Worm (Caenorhabditis elegans) whole organism, mixed stage, embryonic: ENCODE data around the gene ugt-60.

Experiments
- M03D4.4 ChIP-seq: sonication (generic microtip); optimal IDR thresholded peaks from 2 replicates; lab custom pipeline; 2017; ENCODE audit warnings: mild to moderate bottlenecking, missing genetic modification characterization, missing compliant biosample characterization
- bed-3 ChIP-seq: fragments of 200-800 bp; sonication (Bioruptor generic); optimal IDR thresholded peaks from 3 replicates; lab custom pipeline; 2018; ENCODE audit warnings: mild to moderate bottlenecking, missing genetic modification characterization, moderate library complexity, missing compliant biosample characterization
- blmp-1 ChIP-seq: fragments of 150-350 bp; optimal IDR thresholded peaks from 2 replicates; lab custom pipeline; 2014; ENCODE audit warnings: missing biosample characterization, missing genetic modification characterization
- ceh-39 ChIP-seq: fragments of 150-350 bp; optimal IDR thresholded peaks from 2 replicates; lab custom pipeline; 2014; ENCODE audit warnings: missing biosample characterization, missing genetic modification characterization
- ceh-43 ChIP-seq: fragments of 200-800 bp; sonication (Bioruptor generic); optimal IDR thresholded peaks from 2 replicates; lab custom pipeline; 2018; ENCODE audit warnings: mild to moderate bottlenecking, missing genetic modification characterization, moderate library complexity, missing compliant biosample characterization
- ceh-83 ChIP-seq: fragments of 200-800 bp; sonication (Bioruptor generic); optimal IDR thresholded peaks from 2 replicates; lab custom pipeline; 2018; ENCODE audit warnings: mild to moderate bottlenecking, missing genetic modification characterization, missing compliant biosample characterization
- ces-1 ChIP-seq: fragments of 150-350 bp; optimal IDR thresholded peaks from 2 replicates; lab custom pipeline; 2014; ENCODE audit warnings: missing biosample characterization, missing genetic modification reagents, missing genetic modification characterization
- cnd-1 ChIP-seq: fragments of 200-800 bp; sonication (Bioruptor generic); optimal IDR thresholded peaks from 2 replicates; lab custom pipeline; 2018; ENCODE audit warnings: mild to moderate bottlenecking, missing genetic modification characterization, missing compliant biosample characterization
- drap-1 ChIP-seq: fragments of 200-800 bp; sonication (Bioruptor generic); optimal IDR thresholded peaks from 3 replicates; lab custom pipeline; 2018; ENCODE audit warnings: mild to moderate bottlenecking, missing genetic modification characterization, missing compliant biosample characterization
- elt-1 ChIP-seq: sonication (generic microtip); optimal IDR thresholded peaks from 2 replicates; lab custom pipeline; 2017; ENCODE audit warnings: missing genetic modification characterization, mild to moderate bottlenecking, missing compliant biosample characterization, antibody characterized with exemption, moderate library complexity, borderline replicate concordance; ENCODE audit not compliant: insufficient read depth
- elt-3 ChIP-seq: fragments of 150-350 bp; optimal IDR thresholded peaks from 2 replicates; lab custom pipeline; 2014; ENCODE audit warnings: missing biosample characterization, missing genetic modification characterization
- flh-1 ChIP-seq: fragments of 200-800 bp; sonication (Bioruptor generic); optimal IDR thresholded peaks from 2 replicates; lab custom pipeline; 2018; ENCODE audit warnings: mild to moderate bottlenecking, missing genetic modification characterization, moderate library complexity, missing compliant biosample characterization
- ham-2 ChIP-seq: fragments of 200-800 bp; sonication (Bioruptor generic); optimal IDR thresholded peaks from 2 replicates; lab custom pipeline; 2018; ENCODE audit warnings: mild to moderate bottlenecking, missing genetic modification characterization, missing compliant biosample characterization
- hlh-1 ChIP-seq: fragments of 150-350 bp; optimal IDR thresholded peaks from 2 replicates; lab custom pipeline; 2014; ENCODE audit warnings: missing biosample characterization, missing genetic modification reagents, missing genetic modification characterization
- lin-13 ChIP-seq: fragments of 150-350 bp; optimal IDR thresholded peaks from 2 replicates; lab custom pipeline; 2014; ENCODE audit warnings: missing biosample characterization, missing genetic modification characterization
- lin-32 ChIP-seq: fragments of 200-800 bp; sonication (Bioruptor generic); optimal IDR thresholded peaks from 2 replicates; lab custom pipeline; 2018; ENCODE audit warnings: mild to moderate bottlenecking, missing genetic modification characterization, missing compliant biosample characterization
- mab-5 ChIP-seq: fragments of 150-350 bp; optimal IDR thresholded peaks from 2 replicates; lab custom pipeline; 2014; ENCODE audit warnings: missing biosample characterization, missing genetic modification characterization
- mep-1 ChIP-seq: fragments of 150-350 bp; optimal IDR thresholded peaks from 2 replicates; lab custom pipeline; 2017; ENCODE audit warnings: missing biosample characterization, missing genetic modification reagents, missing genetic modification characterization, inconsistent platforms
- mls-2 ChIP-seq: sonication (generic microtip); optimal IDR thresholded peaks from 2 replicates; lab custom pipeline; 2016; ENCODE audit warnings: mild to moderate bottlenecking, missing genetic modification characterization, moderate library complexity, missing compliant biosample characterization
- nhr-2 ChIP-seq: fragments of 150-350 bp; optimal IDR thresholded peaks from 2 replicates; lab custom pipeline; 2014; ENCODE audit warnings: missing biosample characterization, missing genetic modification characterization
- nhr-237 ChIP-seq: fragments of 150-350 bp; optimal IDR thresholded peaks from 2 replicates; lab custom pipeline; 2014; ENCODE audit warnings: missing biosample characterization, missing genetic modification characterization
- nhr-28 ChIP-seq: fragments of 150-350 bp; optimal IDR thresholded peaks from 2 replicates; lab custom pipeline; 2014; ENCODE audit warnings: missing biosample characterization, missing genetic modification characterization
- pha-4 ChIP-seq: fragments of 150-350 bp; optimal IDR thresholded peaks from 2 replicates; lab custom pipeline; 2018; ENCODE audit warnings: missing biosample characterization, missing genetic modification reagents, missing genetic modification characterization
- sem-2 ChIP-seq: fragments of 200-800 bp; sonication (Bioruptor generic); optimal IDR thresholded peaks from 2 replicates; lab custom pipeline; 2018; ENCODE audit warnings: mild to moderate bottlenecking, missing genetic modification characterization, missing compliant biosample characterization
- snpc-4 ChIP-seq: fragments of 150-350 bp; optimal IDR thresholded peaks from 2 replicates; lab custom pipeline; 2014; ENCODE audit warnings: missing biosample characterization, missing genetic modification characterization
- sptf-1 ChIP-seq: sonication (generic microtip); optimal IDR thresholded peaks from 2 replicates; lab custom pipeline; 2017; ENCODE audit warnings: mild to moderate bottlenecking, missing genetic modification characterization, moderate library complexity, missing compliant biosample characterization
- tbx-8 ChIP-seq: fragments of 200-800 bp; sonication (Bioruptor generic); optimal IDR thresholded peaks from 2 replicates; lab custom pipeline; 2018; ENCODE audit warnings: mild to moderate bottlenecking, missing genetic modification characterization, moderate library complexity, missing compliant biosample characterization
- unc-120 ChIP-seq: sonication (generic microtip); optimal IDR thresholded peaks from 2 replicates; lab custom pipeline; 2017; ENCODE audit warnings: missing genetic modification characterization, missing compliant biosample characterization; ENCODE audit not compliant: poor library complexity, severe bottlenecking
- unc-39 ChIP-seq: fragments of 150-350 bp; optimal IDR thresholded peaks from 2 replicates; lab custom pipeline; 2014; ENCODE audit warnings: missing biosample characterization, missing genetic modification characterization
- unc-62 ChIP-seq: fragments of 150-350 bp; optimal IDR thresholded peaks from 2 replicates; lab custom pipeline; 2014; ENCODE audit warnings: missing biosample characterization, missing genetic modification reagents, missing genetic modification characterization
- ztf-11 ChIP-seq: fragments of 150-350 bp; optimal IDR thresholded peaks from 2 replicates; lab custom pipeline; 2014; ENCODE audit warnings: missing biosample characterization, missing genetic modification characterization

The ugt-60 gene

DNA sequence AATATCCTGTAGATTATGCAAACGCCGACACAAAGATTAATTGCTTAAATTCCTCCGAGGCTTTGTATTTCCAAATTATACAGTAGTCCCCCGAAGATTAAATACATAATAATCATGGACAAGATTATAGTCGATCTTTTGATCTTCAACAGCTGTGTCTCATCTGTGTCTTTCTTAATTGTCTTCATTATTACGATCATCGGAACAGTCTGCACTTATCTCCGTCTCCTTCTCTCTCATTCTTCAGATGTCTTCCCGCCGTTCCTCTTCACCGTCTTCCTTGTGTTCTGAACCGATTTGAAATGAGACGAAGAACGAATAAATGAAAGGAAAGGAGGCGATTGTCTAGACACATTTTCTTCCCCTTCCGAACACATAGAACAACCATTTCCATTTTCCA lies 17.7 kb downstream of the ugt-60 start:
- peak; percentile 26 for TF ChIP-seq ceh-43 (GFP tag; lab: Kevin White, UChicago)
- peak; percentile 8 for TF ChIP-seq cnd-1 (tag; lab: Kevin White, UChicago)
- TF ChIP-seq mep-1 (tag; lab: Kevin White, UChicago): no peak
- peak; percentile 18 for TF ChIP-seq ces-1 (GFP tag; lab: Kevin White, UChicago)
- peak; percentile 58 for TF ChIP-seq lin-32 (GFP tag; lab: Kevin White, UChicago)
- TF ChIP-seq hlh-1 (tag; lab: Kevin White, UChicago): peak; percentile 40
- no peak for TF ChIP-seq mab-5
- peak; percentile 54 for TF ChIP-seq elt-1 (tag; lab: Kevin White, UChicago)
- no peak for TF ChIP-seq unc-120 (tag; lab: Kevin White, UChicago)
- TF ChIP-seq, all 35 proteins: peak for 6

DNA sequence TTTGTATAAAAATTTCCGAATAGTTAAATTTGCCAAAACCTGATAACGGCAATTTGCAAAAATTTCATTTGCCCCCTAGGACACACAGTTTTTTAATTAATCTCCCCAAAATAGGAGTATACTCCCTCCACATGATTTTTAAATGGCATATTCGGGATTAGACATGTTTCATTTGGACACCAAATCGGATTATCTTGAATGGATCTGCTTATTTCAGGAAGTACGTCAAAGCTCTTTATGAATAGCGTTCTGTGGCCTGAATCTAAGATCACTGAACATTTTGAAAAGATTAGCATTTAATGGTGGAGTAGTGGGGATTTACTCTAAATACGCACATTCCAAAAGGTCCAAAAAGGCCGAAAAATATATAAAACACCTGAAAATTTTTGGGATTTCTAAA lies 20.3 kb downstream of the ugt-60 start:
- TF ChIP-seq unc-62: no peak
- no peak for TF ChIP-seq ceh-39 (tag; lab: Kevin White, UChicago)
- no peak for TF ChIP-seq nhr-2
- TF ChIP-seq tbx-8 (GFP tag; lab: Kevin White, UChicago): no peak
- TF ChIP-seq mep-1 (tag; lab: Kevin White, UChicago): no peak
- TF ChIP-seq mab-5: no peak
- TF ChIP-seq unc-39 (tag; lab: Kevin White, UChicago): no peak
- TF ChIP-seq pha-4 (tag; lab: Kevin White, UChicago): no peak
- no peak for TF ChIP-seq lin-13 (tag; lab: Kevin White, UChicago)
- TF ChIP-seq flh-1 (GFP tag; lab: Kevin White, UChicago): no peak
- no peak for TF ChIP-seq ceh-43 (GFP tag; lab: Kevin White, UChicago)
- no peak for TF ChIP-seq nhr-237 (tag; lab: Kevin White, UChicago)
- TF ChIP-seq elt-3 (tag; lab: Kevin White, UChicago): no peak
- TF ChIP-seq mls-2 (tag; lab: Kevin White, UChicago): no peak
- TF ChIP-seq unc-120 (tag; lab: Kevin White, UChicago): no peak
- TF ChIP-seq cnd-1 (tag; lab: Kevin White, UChicago): no peak
- TF ChIP-seq ztf-11 (tag; lab: Kevin White, UChicago): no peak
- TF ChIP-seq M03D4.4 (tag; lab: Kevin White, UChicago): no peak
- TF ChIP-seq elt-1 (tag; lab: Kevin White, UChicago): no peak

DNA sequence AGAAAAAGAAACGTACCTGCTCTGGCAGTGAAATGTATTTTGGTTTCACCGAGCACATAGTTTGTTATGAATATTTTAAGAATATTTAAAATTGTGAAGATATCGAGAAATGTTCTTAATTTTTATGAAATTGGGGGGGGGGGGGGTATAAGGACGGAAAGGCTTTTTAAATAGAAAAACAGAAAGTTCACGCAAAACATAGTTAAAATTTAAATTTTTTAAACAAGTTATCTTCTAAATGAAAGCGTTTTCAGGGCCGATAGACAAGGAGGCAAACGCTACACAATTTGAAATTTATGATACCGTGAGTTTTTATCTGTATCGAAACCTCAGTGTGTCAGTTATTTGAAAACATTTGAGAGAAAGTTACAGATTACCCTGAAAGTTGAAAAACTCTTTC lies 23.0 kb downstream of the ugt-60 start, which contains the start of gene C15H7.4:
TSS of gene C15H7.4 (minus strand) at position 101 of the 400 bp plus-strand sequence.
- TF ChIP-seq lin-13 (tag; lab: Kevin White, UChicago) (no peak), bed-3 (GFP tag; lab: Kevin White, UChicago) (no peak), sptf-1 (no peak), snpc-4 (tag; lab: Kevin White, UChicago) (no peak), elt-3 (tag; lab: Kevin White, UChicago) (no peak), ham-2 (GFP tag; lab: Kevin White, UChicago) (no peak), sem-2 (GFP tag; lab: Kevin White, UChicago) (no peak), ceh-43 (GFP tag; lab: Kevin White, UChicago) (no peak), blmp-1 (tag; lab: Kevin White, UChicago) (no peak), nhr-2 (no peak), hlh-1 (tag; lab: Kevin White, UChicago) (no peak), ceh-83 (GFP tag; lab: Kevin White, UChicago) (no peak), mls-2 (tag; lab: Kevin White, UChicago) (no peak), unc-62 (no peak), drap-1 (GFP tag; lab: Kevin White, UChicago) (no peak), nhr-237 (tag; lab: Kevin White, UChicago) (no peak), nhr-28 (tag; lab: Kevin White, UChicago) (no peak)
- TF ChIP-seq, all 35 proteins: peak for 0

DNA sequence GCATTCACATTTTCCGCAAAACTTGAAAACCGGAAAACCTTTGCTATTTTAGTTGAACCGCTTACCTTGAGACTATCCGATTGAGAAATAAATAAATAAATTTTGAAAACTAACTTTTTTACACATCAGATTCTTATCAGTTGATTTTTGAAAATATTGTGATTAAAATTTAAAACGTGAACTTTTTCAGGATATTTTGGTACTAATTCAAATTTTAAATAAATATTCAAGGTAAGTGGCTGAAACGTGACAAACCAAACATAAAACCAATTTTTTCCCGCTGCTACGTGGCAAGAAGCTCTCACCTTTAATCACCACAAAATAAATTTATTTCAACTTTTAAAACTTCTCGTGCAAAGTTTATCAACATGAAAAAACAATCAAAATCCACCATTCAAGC lies 27.0 kb downstream of the ugt-60 start, which contains the start of gene C15H7.3:
TSS of gene C15H7.3 (minus strand) at position 101 of the 400 bp plus-strand sequence.
- no peak for TF ChIP-seq ceh-43 (GFP tag; lab: Kevin White, UChicago)
